Fruit fly (Drosophila melanogaster): ENCODE measurements around the gene Ubi-p63E.

- TF ChIP-seq CG8478 (optimal IDR thresholded peaks at IDR 0.05), result no peak
- no peak for TF ChIP-seq CTCF (optimal IDR thresholded peaks at IDR 0.05)
Measured at dm6 chr3L:3942241-3943028, 39.5 kb upstream of the Ubi-p63E start, which contains the start of the genes CG10863 and CG14982.
